Worm (Caenorhabditis elegans): ENCODE data around the gene bgal-2.

DNA sequence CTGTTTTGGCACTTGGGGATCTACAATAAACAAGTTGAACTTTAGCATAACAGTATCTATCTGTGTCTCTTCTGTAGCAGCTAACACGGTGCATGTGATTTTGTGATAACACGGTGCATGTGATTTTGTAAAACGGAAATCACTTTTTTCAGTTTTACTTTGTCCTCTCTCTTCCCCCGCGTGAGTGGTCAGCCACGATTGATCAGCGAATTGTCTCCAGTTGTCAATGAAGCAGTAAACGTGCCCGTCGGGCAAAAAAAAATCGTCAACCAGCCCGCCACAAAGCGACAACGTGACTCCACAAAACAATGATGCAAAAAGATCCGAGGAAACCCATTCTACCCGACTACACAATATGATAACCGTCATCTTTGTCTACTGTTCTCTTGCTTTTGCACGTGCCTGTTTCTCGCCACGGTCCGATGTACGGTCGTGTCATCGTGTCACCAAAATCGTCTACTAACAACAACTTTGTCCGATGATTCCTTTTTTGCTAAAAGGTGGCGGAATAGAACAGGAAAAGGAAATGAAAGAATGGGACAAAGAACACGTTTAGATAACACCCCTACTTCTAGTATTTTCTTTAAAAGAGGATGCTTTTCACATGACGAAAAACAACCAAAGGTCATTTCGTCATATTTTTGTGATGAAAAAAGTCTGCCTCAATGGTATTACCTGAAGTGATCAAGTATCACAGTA lies 34.9 kb upstream of the bgal-2 start:
- TF ChIP-seq aha-1 (tag) (peak; percentile 99), ama-1 (optimal IDR thresholded peaks at IDR 0.05) (no peak)

Data from whole organism, L4 larva.